Worm (Caenorhabditis elegans) whole organism, late embryonic: Measurements from ENCODE around the gene M199.8.

Experiments
- C08G9.2 ChIP-seq: sonication (generic microtip); optimal IDR thresholded peaks from 2 replicates; lab custom pipeline; 2016; ENCODE audit warnings: mild to moderate bottlenecking, missing genetic modification characterization, moderate library complexity, missing compliant biosample characterization
- C38D4.7 ChIP-seq: fragments of 200-800 bp; sonication (Bioruptor generic); optimal IDR thresholded peaks from 2 replicates; lab custom pipeline; 2018; ENCODE audit warnings: mild to moderate bottlenecking, missing genetic modification characterization, moderate library complexity, missing compliant biosample characterization
- K02D7.2 ChIP-seq: sonication (generic microtip); optimal IDR thresholded peaks from 2 replicates; lab custom pipeline; 2017; ENCODE audit warnings: mild to moderate bottlenecking, missing genetic modification characterization, missing compliant biosample characterization
- K09A11.1 ChIP-seq: sonication (generic microtip); optimal IDR thresholded peaks from 2 replicates; lab custom pipeline; 2017; ENCODE audit warnings: antibody characterized with exemption, mild to moderate bottlenecking, missing genetic modification characterization, missing compliant biosample characterization; ENCODE audit not compliant: insufficient read depth
- ahr-1 ChIP-seq: sonication (generic microtip); optimal IDR thresholded peaks from 2 replicates; lab custom pipeline; 2016; ENCODE audit warnings: missing genetic modification characterization, missing compliant biosample characterization
- ama-1 ChIP-seq: fragments of 150-350 bp; optimal IDR thresholded peaks from 2 replicates; lab custom pipeline; 2014
- ceh-14 ChIP-seq: sonication (generic microtip); optimal IDR thresholded peaks from 2 replicates; lab custom pipeline; 2016; ENCODE audit warnings: missing genotype, missing genetic modification characterization, missing compliant biosample characterization
- ceh-18 ChIP-seq: sonication (generic microtip); optimal IDR thresholded peaks from 2 replicates; lab custom pipeline; 2016; ENCODE audit warnings: missing genetic modification characterization, missing compliant biosample characterization
- ceh-19 ChIP-seq: fragments of 200-800 bp; sonication (Bioruptor generic); optimal IDR thresholded peaks from 2 replicates; lab custom pipeline; 2018; ENCODE audit warnings: mild to moderate bottlenecking, missing genetic modification characterization, missing compliant biosample characterization
- ceh-24 ChIP-seq: sonication (generic microtip); optimal IDR thresholded peaks from 2 replicates; lab custom pipeline; 2016; ENCODE audit warnings: mild to moderate bottlenecking, missing genetic modification characterization, missing compliant biosample characterization
- ceh-30 ChIP-seq: fragments of 150-350 bp; optimal IDR thresholded peaks from 2 replicates; lab custom pipeline; 2014; ENCODE audit warnings: missing biosample characterization, missing genetic modification characterization
- ceh-31 ChIP-seq: sonication (generic microtip); optimal IDR thresholded peaks from 2 replicates; lab custom pipeline; 2016; ENCODE audit warnings: missing genetic modification characterization, missing compliant biosample characterization
- ceh-45 ChIP-seq: fragments of 200-800 bp; sonication (Bioruptor generic); IDR thresholded peaks from 2 replicates; pipeline ENCODE4 v1.3.6; 2022; ENCODE audit warnings: missing genetic modification reagents, missing genetic modification characterization, missing compliant biosample characterization
- ceh-48 ChIP-seq: sonication (generic microtip); optimal IDR thresholded peaks from 2 replicates; lab custom pipeline; 2016; ENCODE audit warnings: missing genetic modification characterization, inconsistent platforms, missing compliant biosample characterization
- ceh-9 ChIP-seq: sonication (generic microtip); optimal IDR thresholded peaks from 2 replicates; lab custom pipeline; 2016; ENCODE audit warnings: mild to moderate bottlenecking, missing genetic modification characterization, inconsistent platforms, missing compliant biosample characterization
- dmd-4 ChIP-seq: sonication (generic microtip); optimal IDR thresholded peaks from 2 replicates; lab custom pipeline; 2016; ENCODE audit warnings: borderline replicate concordance, missing genetic modification characterization, missing compliant biosample characterization
- elt-2 ChIP-seq: sonication (generic microtip); optimal IDR thresholded peaks from 2 replicates; lab custom pipeline; 2016; ENCODE audit warnings: missing genetic modification reagents, missing genetic modification characterization, missing compliant biosample characterization
- elt-4 ChIP-seq: sonication (generic microtip); optimal IDR thresholded peaks from 2 replicates; lab custom pipeline; 2016; ENCODE audit warnings: missing genetic modification characterization, missing compliant biosample characterization
- fax-1 ChIP-seq: sonication (generic microtip); optimal IDR thresholded peaks from 2 replicates; lab custom pipeline; 2016; ENCODE audit warnings: missing genotype, missing genetic modification characterization, missing compliant biosample characterization
- fkh-10 ChIP-seq: fragments of 150-350 bp; optimal IDR thresholded peaks from 2 replicates; lab custom pipeline; 2014; ENCODE audit warnings: missing biosample characterization, missing genetic modification reagents, missing genetic modification characterization
- fkh-6 ChIP-seq: sonication (generic microtip); optimal IDR thresholded peaks from 2 replicates; lab custom pipeline; 2016; ENCODE audit warnings: missing genetic modification characterization, missing compliant biosample characterization
- gmeb-2 ChIP-seq: sonication (generic microtip); optimal IDR thresholded peaks from 2 replicates; lab custom pipeline; 2016; ENCODE audit warnings: missing genetic modification characterization, inconsistent platforms, missing compliant biosample characterization
- hlh-13 ChIP-seq: fragments of 200-800 bp; sonication (Bioruptor generic); optimal IDR thresholded peaks from 2 replicates; lab custom pipeline; 2018; ENCODE audit warnings: mild to moderate bottlenecking, missing genetic modification characterization, missing compliant biosample characterization
- hlh-30 ChIP-seq: sonication (generic microtip); optimal IDR thresholded peaks from 2 replicates; lab custom pipeline; 2017; ENCODE audit warnings: antibody characterized with exemption, missing genetic modification characterization, missing compliant biosample characterization; ENCODE audit not compliant: insufficient read depth
- hlh-8 ChIP-seq: sonication (generic microtip); optimal IDR thresholded peaks from 2 replicates; lab custom pipeline; 2016; ENCODE audit warnings: missing genotype, missing genetic modification characterization, missing compliant biosample characterization
- lim-6 ChIP-seq: sonication (generic microtip); optimal IDR thresholded peaks from 2 replicates; lab custom pipeline; 2016; ENCODE audit warnings: missing genetic modification characterization, missing compliant biosample characterization
- lin-11 ChIP-seq: fragments of 200-800 bp; sonication (Bioruptor generic); optimal IDR thresholded peaks from 2 replicates; lab custom pipeline; 2018; ENCODE audit warnings: mild to moderate bottlenecking, missing genetic modification characterization, missing compliant biosample characterization
- mec-3 ChIP-seq: sonication (generic microtip); optimal IDR thresholded peaks from 2 replicates; lab custom pipeline; 2016; ENCODE audit warnings: borderline replicate concordance, missing genetic modification characterization, missing compliant biosample characterization
- nhr-11 ChIP-seq: fragments of 150-350 bp; optimal IDR thresholded peaks from 2 replicates; lab custom pipeline; 2014; ENCODE audit warnings: missing biosample characterization, missing genetic modification characterization
- nhr-232 ChIP-seq: sonication (generic microtip); optimal IDR thresholded peaks from 2 replicates; lab custom pipeline; 2016; ENCODE audit warnings: missing genetic modification characterization, missing compliant biosample characterization
- odd-2 ChIP-seq: sonication (generic microtip); optimal IDR thresholded peaks from 2 replicates; lab custom pipeline; 2017; ENCODE audit warnings: antibody characterized with exemption, mild to moderate bottlenecking, missing genetic modification characterization, missing compliant biosample characterization
- pag-3 ChIP-seq: sonication (generic microtip); optimal IDR thresholded peaks from 2 replicates; lab custom pipeline; 2016; ENCODE audit warnings: missing compliant biosample characterization, missing genetic modification characterization, borderline replicate concordance
- pat-9 ChIP-seq: fragments of 200-800 bp; sonication (Bioruptor generic); optimal IDR thresholded peaks from 2 replicates; lab custom pipeline; 2018; ENCODE audit warnings: mild to moderate bottlenecking, missing genetic modification characterization, moderate library complexity, missing compliant biosample characterization
- pax-1 ChIP-seq: fragments of 150-350 bp; optimal IDR thresholded peaks from 2 replicates; lab custom pipeline; 2014; ENCODE audit warnings: missing biosample characterization, missing genetic modification characterization
- pha-4 ChIP-seq: fragments of 150-350 bp; optimal IDR thresholded peaks from 2 replicates; lab custom pipeline; 2018; ENCODE audit warnings: missing biosample characterization, missing genetic modification reagents, missing genetic modification characterization
- rnt-1 ChIP-seq: sonication (generic microtip); optimal IDR thresholded peaks from 2 replicates; lab custom pipeline; 2016; ENCODE audit warnings: missing genetic modification characterization, missing compliant biosample characterization
- sdc-2 ChIP-seq: sonication (generic microtip); optimal IDR thresholded peaks from 2 replicates; lab custom pipeline; 2016; ENCODE audit warnings: missing genotype, missing genetic modification characterization, missing compliant biosample characterization
- sox-2 ChIP-seq: fragments of 200-800 bp; sonication (Bioruptor generic); IDR thresholded peaks from 2 replicates; pipeline ENCODE4 v1.3.6; 2022; ENCODE audit warnings: missing genetic modification reagents, missing genetic modification characterization, missing compliant biosample characterization
- ttx-3 ChIP-seq: sonication (generic microtip); optimal IDR thresholded peaks from 2 replicates; lab custom pipeline; 2016; ENCODE audit warnings: missing genetic modification reagents, missing genetic modification characterization, missing compliant biosample characterization
- unc-42 ChIP-seq: sonication (generic microtip); optimal IDR thresholded peaks from 2 replicates; lab custom pipeline; 2016; ENCODE audit warnings: missing genotype, missing genetic modification characterization, missing compliant biosample characterization
- unc-86 ChIP-seq: sonication (generic microtip); optimal IDR thresholded peaks from 2 replicates; lab custom pipeline; 2016; ENCODE audit warnings: missing genetic modification characterization, missing compliant biosample characterization

Gene M199.8

ce11 chrIV:15147104-15147503, 13.3 kb upstream of the M199.8 start, which contains the start of gene str-78:
str-78 (minus strand) TSS chrIV:15147204.
- TF ChIP-seq C08G9.2, result no peak

- TF ChIP-seq rnt-1 (tag; lab: Kevin White, UChicago) (no peak), ama-1 (no peak), ceh-45 (GFP tag; lab: Robert Waterston, UW) (no peak), hlh-8 (tag; lab: Kevin White, UChicago) (no peak), elt-2 (tag; lab: Kevin White, UChicago) (no peak), fax-1 (no peak), K02D7.2 (no peak), nhr-11 (tag; lab: Kevin White, UChicago) (no peak), nhr-232 (tag; lab: Kevin White, UChicago) (no peak), ceh-9 (no peak), ceh-14 (no peak), unc-42 (no peak), sox-2 (GFP tag; lab: Robert Waterston, UW) (no peak), hlh-13 (GFP tag; lab: Kevin White, UChicago) (no peak), fkh-6 (tag; lab: Kevin White, UChicago) (no peak), pag-3 (tag; lab: Kevin White, UChicago) (no peak), lin-11 (tag; lab: Kevin White, UChicago) (no peak), sdc-2 (no peak), ceh-30 (tag; lab: Kevin White, UChicago) (no peak)
Observed at ce11 chrIV:15140832-15141231, 7.0 kb upstream of the M199.8 start, which contains the start of gene srg-51. srg-51 (minus strand) TSS chrIV:15140932.

ce11 chrIV:15131697-15132096, 2.1 kb downstream of the M199.8 start, which contains the start of gene col-135:
col-135 (minus strand) TSS chrIV:15131797.
- no peak for TF ChIP-seq lim-6 (tag; lab: Kevin White, UChicago)
- TF ChIP-seq odd-2 (tag; lab: Kevin White, UChicago), result no peak
- TF ChIP-seq K09A11.1 (tag; lab: Kevin White, UChicago), result no peak
- no peak for TF ChIP-seq fkh-10
- TF ChIP-seq ama-1, result no peak
- no peak for TF ChIP-seq fkh-6 (tag; lab: Kevin White, UChicago)
- no peak for TF ChIP-seq ahr-1 (tag; lab: Kevin White, UChicago)
- no peak for TF ChIP-seq ceh-24

ce11 chrIV:15127731-15128130, 6.1 kb downstream of the M199.8 start, which contains the start of gene M199.9:
M199.9 (minus strand) TSS chrIV:15127831.
- TF ChIP-seq C38D4.7 (GFP tag; lab: Kevin White, UChicago) (no peak), hlh-30 (tag; lab: Kevin White, UChicago) (no peak)
- TF ChIP-seq, all 69 proteins: peak for 0

ce11 chrIV:15126021-15126420, 7.8 kb downstream of the M199.8 start, which contains the start of gene clec-190:
clec-190 (minus strand) TSS chrIV:15126121.
- no peak for TF ChIP-seq ceh-19 (GFP tag; lab: Kevin White, UChicago)
- TF ChIP-seq fkh-10, result no peak
- no peak for TF ChIP-seq ttx-3 (tag; lab: Kevin White, UChicago)
- TF ChIP-seq C08G9.2, result no peak
- TF ChIP-seq elt-4 (tag; lab: Kevin White, UChicago), result no peak
- TF ChIP-seq dmd-4 (tag; lab: Kevin White, UChicago), result no peak
- no peak for TF ChIP-seq hlh-8 (tag; lab: Kevin White, UChicago)

- TF ChIP-seq unc-42 (no peak), mec-3 (no peak), ceh-18 (tag; lab: Kevin White, UChicago) (no peak), C08G9.2 (no peak), ceh-19 (GFP tag; lab: Kevin White, UChicago) (no peak), ceh-45 (GFP tag; lab: Robert Waterston, UW) (no peak), pha-4 (tag; lab: Kevin White, UChicago) (no peak), ceh-48 (tag; lab: Kevin White, UChicago) (no peak), unc-86 (no peak), gmeb-2 (tag; lab: Kevin White, UChicago) (no peak), pat-9 (tag; lab: Kevin White, UChicago) (no peak), sox-2 (GFP tag; lab: Robert Waterston, UW) (no peak), pax-1 (tag; lab: Kevin White, UChicago) (no peak), ceh-31 (no peak)
- TF ChIP-seq, all 69 proteins: peak for 0
Observed at ce11 chrIV:15122882-15123281, 10.9 kb downstream of the M199.8 start, which contains the start of gene M199.7. M199.7 (plus strand) TSS chrIV:15123182.
